Worm (Caenorhabditis elegans) whole organism, L2 larva: Measurements from ENCODE around the gene K08E4.7.

ENCODE experiments used
- nhr-77 ChIP-seq: fragments of 150-350 bp; optimal IDR thresholded peaks from 2 replicates; lab custom pipeline; 2014; ENCODE audit warnings: missing biosample characterization, missing genetic modification characterization
- snpc-4 ChIP-seq: fragments of 150-350 bp; optimal IDR thresholded peaks from 2 replicates; lab custom pipeline; 2014; ENCODE audit warnings: missing biosample characterization, missing genetic modification characterization

DNA sequence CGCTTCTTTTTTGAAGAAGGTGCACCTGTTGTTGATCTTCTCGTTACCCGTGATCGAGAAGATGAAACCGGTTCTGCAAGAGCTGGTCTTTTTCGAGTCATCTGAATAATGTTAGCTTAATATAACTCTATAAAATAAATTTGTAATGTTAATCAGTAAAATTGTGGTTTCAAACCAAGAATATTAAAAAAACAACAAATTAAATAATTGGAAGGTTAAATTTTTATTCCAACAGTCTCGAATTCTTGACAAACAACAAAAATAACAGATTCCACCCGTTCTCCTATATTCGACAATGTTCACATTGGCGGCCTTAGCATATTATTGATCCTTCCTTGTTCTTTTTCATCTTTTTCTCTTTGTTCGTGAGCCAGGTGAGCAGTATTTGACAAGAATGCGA, 16.5 kb downstream of the K08E4.7 start, which contains the start of gene mig-32:
- no peak for TF ChIP-seq snpc-4 (tag; lab: Kevin White, UChicago)
- no peak for TF ChIP-seq nhr-77 (tag; lab: Kevin White, UChicago)
